Worm (Caenorhabditis elegans) whole organism, L3 larva: ENCODE data around the gene srz-83.
A peak's percentile ranks its signal among the peaks of the same experiment; 100 is the strongest.

Source experiments
- ceh-16 ChIP-seq: sonication (generic microtip); optimal IDR thresholded peaks from 2 replicates; lab custom pipeline; 2017; ENCODE audit warnings: missing biosample characterization, missing genetic modification characterization
- elt-1 ChIP-seq: fragments of 150-350 bp; optimal IDR thresholded peaks from 2 replicates; lab custom pipeline; 2014; ENCODE audit warnings: missing biosample characterization, missing genetic modification characterization
- nhr-11 ChIP-seq: fragments of 150-350 bp; optimal IDR thresholded peaks from 2 replicates; lab custom pipeline; 2014; ENCODE audit warnings: missing biosample characterization, missing genetic modification characterization
- nhr-67 ChIP-seq: fragments of 150-350 bp; optimal IDR thresholded peaks from 2 replicates; lab custom pipeline; 2014; ENCODE audit warnings: missing biosample characterization, missing genetic modification characterization
- pha-4 ChIP-seq: fragments of 150-350 bp; optimal IDR thresholded peaks from 2 replicates; lab custom pipeline; 2014; ENCODE audit warnings: missing biosample characterization, missing genetic modification reagents, missing genetic modification characterization
- pqm-1 ChIP-seq: fragments of 150-350 bp; optimal IDR thresholded peaks from 2 replicates; lab custom pipeline; 2017; ENCODE audit warnings: missing biosample characterization, missing genetic modification characterization, inconsistent platforms
- skn-1 ChIP-seq: fragments of 150-350 bp; optimal IDR thresholded peaks from 2 replicates; lab custom pipeline; 2014; ENCODE audit warnings: missing biosample characterization, missing genetic modification characterization
- zag-1 ChIP-seq: fragments of 150-350 bp; optimal IDR thresholded peaks from 2 replicates; lab custom pipeline; 2014; ENCODE audit warnings: missing biosample characterization, missing genetic modification characterization

DNA sequence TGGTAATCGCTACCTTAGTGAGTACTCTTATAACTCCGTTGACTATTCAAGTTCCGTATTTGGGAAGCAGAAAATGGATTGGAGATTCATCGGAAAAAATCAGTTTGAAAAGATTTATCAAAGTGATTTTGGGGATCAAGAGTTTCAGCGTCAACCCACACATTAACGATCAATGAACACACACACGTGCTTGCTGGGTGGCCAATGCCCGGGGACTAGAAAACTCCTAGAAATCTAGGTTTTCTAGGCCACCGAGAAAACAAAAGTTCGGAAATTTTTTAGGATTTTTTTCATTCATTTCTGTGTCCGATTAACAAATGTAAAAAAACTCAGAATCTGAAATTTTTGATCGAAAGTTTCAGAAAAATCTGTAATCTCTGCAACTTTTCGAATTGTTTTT, 1.7 kb downstream of the srz-83 start:
- TF ChIP-seq elt-1 (tag; lab: Kevin White, UChicago) = no peak
- TF ChIP-seq pha-4 (tag; lab: Kevin White, UChicago) = peak; percentile 6
- no peak for TF ChIP-seq skn-1 (tag; lab: Kevin White, UChicago)
- TF ChIP-seq nhr-67 (tag; lab: Kevin White, UChicago) = no peak
- no peak for TF ChIP-seq ceh-16 (tag; lab: Kevin White, UChicago)
- TF ChIP-seq nhr-11 (tag; lab: Kevin White, UChicago) = no peak
- no peak for TF ChIP-seq zag-1 (tag; lab: Kevin White, UChicago)
- TF ChIP-seq pqm-1 (tag; lab: Kevin White, UChicago) = no peak
